Fruit fly (Drosophila melanogaster) whole organism, pupa: ENCODE results near the gene Lsd-1.

Source experiments
- CG10348 ChIP-seq: fragments of 200-800 bp; sonication (Bioruptor generic); IDR thresholded peaks from 2 replicates; pipeline ENCODE4 v1.3.6; 2022; ENCODE audit warnings: missing biosample characterization, missing genetic modification characterization
- CG12605 ChIP-seq: fragments of 200-800 bp; sonication (Bioruptor generic); IDR thresholded peaks from 2 replicates; pipeline ENCODE4 v1.3.6; 2022; ENCODE audit warnings: missing biosample characterization, missing genetic modification characterization
- CG13204 ChIP-seq: fragments of 200-800 bp; sonication (Bioruptor generic); optimal IDR thresholded peaks from 2 replicates; lab custom pipeline; 2018; ENCODE audit warnings: missing biosample characterization, mild to moderate bottlenecking, missing genetic modification characterization, moderate library complexity
- CG14655 ChIP-seq: fragments of 200-800 bp; sonication (Bioruptor generic); optimal IDR thresholded peaks from 3 replicates; lab custom pipeline; 2017; ENCODE audit warnings: mild to moderate bottlenecking, missing biosample characterization, missing genetic modification reagents, missing genetic modification characterization
- CG15710 ChIP-seq: fragments of 200-800 bp; sonication (Bioruptor generic); optimal IDR thresholded peaks from 2 replicates; lab custom pipeline; 2018; ENCODE audit warnings: missing biosample characterization, mild to moderate bottlenecking, missing genetic modification characterization, moderate library complexity
- CG17806 ChIP-seq: fragments of 200-800 bp; sonication (Bioruptor generic); optimal IDR thresholded peaks from 2 replicates; lab custom pipeline; 2018; ENCODE audit warnings: missing biosample characterization, mild to moderate bottlenecking, missing genetic modification characterization, moderate library complexity
- CG32121 ChIP-seq: fragments of 200-800 bp; sonication (Bioruptor generic); IDR thresholded peaks from 2 replicates; pipeline ENCODE4 v1.3.6; 2022; ENCODE audit warnings: missing biosample characterization, missing genetic modification characterization
- CG34367 ChIP-seq: fragments of 200-800 bp; sonication (Bioruptor generic); optimal IDR thresholded peaks from 2 replicates; lab custom pipeline; 2018; ENCODE audit warnings: missing biosample characterization, mild to moderate bottlenecking, missing genetic modification characterization
- CG4496 ChIP-seq: fragments of 200-800 bp; sonication (Bioruptor generic); IDR thresholded peaks from 3 replicates; pipeline ENCODE4 v1.3.6; 2022; ENCODE audit warnings: missing biosample characterization, missing genetic modification characterization
- CG8159 ChIP-seq: fragments of 200-800 bp; sonication (Bioruptor generic); optimal IDR thresholded peaks from 3 replicates; lab custom pipeline; 2018; ENCODE audit warnings: missing biosample characterization, mild to moderate bottlenecking, missing genetic modification characterization, moderate library complexity
- CG8301 ChIP-seq: fragments of 200-800 bp; sonication (Bioruptor generic); optimal IDR thresholded peaks from 2 replicates; lab custom pipeline; 2018; ENCODE audit warnings: missing biosample characterization, mild to moderate bottlenecking, missing genetic modification characterization
- CG9948 ChIP-seq: fragments of 200-800 bp; sonication (Bioruptor generic); optimal IDR thresholded peaks from 2 replicates; lab custom pipeline; 2018; ENCODE audit warnings: missing biosample characterization, mild to moderate bottlenecking, missing genetic modification characterization, moderate library complexity
- D1 ChIP-seq: fragments of 200-800 bp; sonication (Bioruptor generic); optimal IDR thresholded peaks from 2 replicates; lab custom pipeline; 2018; ENCODE audit warnings: missing biosample characterization, mild to moderate bottlenecking, missing genetic modification characterization, moderate library complexity
- EcR ChIP-seq: fragments of 200-800 bp; sonication (Bioruptor generic); optimal IDR thresholded peaks from 3 replicates; lab custom pipeline; 2019; ENCODE audit warnings: missing biosample characterization, missing genetic modification characterization, mild to moderate bottlenecking, moderate library complexity, missing genetic modification reagents
- Ets98B ChIP-seq: fragments of 200-800 bp; sonication (Bioruptor generic); IDR thresholded peaks from 2 replicates; pipeline ENCODE4 v1.3.6; 2022; ENCODE audit warnings: missing biosample characterization, missing genetic modification characterization
- Pif1A ChIP-seq: fragments of 200-800 bp; sonication (Bioruptor generic); optimal IDR thresholded peaks from 3 replicates; lab custom pipeline; 2016; ENCODE audit warnings: missing biosample characterization, missing genetic modification characterization
- Pif1B ChIP-seq: fragments of 200-800 bp; sonication (Bioruptor generic); optimal IDR thresholded peaks from 3 replicates; lab custom pipeline; 2016; ENCODE audit warnings: missing biosample characterization, missing genetic modification characterization
- Snoo ChIP-seq: fragments of 200-800 bp; sonication (Bioruptor generic); optimal IDR thresholded peaks from 3 replicates; lab custom pipeline; 2017; ENCODE audit warnings: missing biosample characterization, mild to moderate bottlenecking, missing genetic modification characterization, inconsistent platforms
- fd96Ca ChIP-seq: fragments of 200-800 bp; sonication (Bioruptor generic); IDR thresholded peaks from 3 replicates; pipeline ENCODE4 v1.3.6; 2022; ENCODE audit warnings: missing biosample characterization, missing genetic modification characterization
- gl ChIP-seq: fragments of 200-800 bp; sonication (Bioruptor generic); optimal IDR thresholded peaks from 2 replicates; lab custom pipeline; 2018; ENCODE audit warnings: missing biosample characterization, mild to moderate bottlenecking, missing genetic modification characterization
- rn ChIP-seq: fragments of 200-800 bp; sonication (Bioruptor generic); IDR thresholded peaks from 2 replicates; pipeline ENCODE4 v1.3.6; 2022; ENCODE audit warnings: missing biosample characterization, missing genetic modification characterization

Gene Lsd-1

dm6 chr3R:23726740-23727139 is 36.9 kb upstream of the Lsd-1 start:
- TF ChIP-seq CG10348 (GFP tag; lab: Robert Waterston, UW): no peak
- peak; percentile 63 for TF ChIP-seq Pif1A (GFP tag; lab: Kevin White, UChicago)
- peak; percentile 45 for TF ChIP-seq Pif1B (GFP tag; lab: Kevin White, UChicago)
- TF ChIP-seq CG8159 (tag; lab: Kevin White, UChicago): peak; percentile 69
- TF ChIP-seq CG13204 (GFP tag; lab: Kevin White, UChicago): no peak
- TF ChIP-seq CG9948: peak; percentile 63
- TF ChIP-seq CG4496 (GFP tag; lab: Robert Waterston, UW): peak; percentile 83
- TF ChIP-seq CG8301 (tag; lab: Kevin White, UChicago): peak; percentile 70
- peak; percentile 84 for TF ChIP-seq CG32121 (GFP tag; lab: Robert Waterston, UW)
- TF ChIP-seq rn: peak; percentile 33; the same call in 1 of the 2 replicates
- peak; percentile 75 for TF ChIP-seq Ets98B (GFP tag; lab: Robert Waterston, UW)
- no peak for TF ChIP-seq D1 (tag; lab: Kevin White, UChicago)
- peak; percentile 60 for TF ChIP-seq CG15710 (tag; lab: Kevin White, UChicago)
- TF ChIP-seq EcR (GFP tag; lab: Kevin White, UChicago): no peak
- TF ChIP-seq fd96Ca (GFP tag; lab: Robert Waterston, UW): 0 out of 3 replicates have a peak, but pooled peaks have one; percentile 50
- peak; percentile 27 for TF ChIP-seq CG34367
- peak; percentile 67 for TF ChIP-seq CG14655 (GFP tag; lab: Kevin White, UChicago)
- peak; percentile 34 for TF ChIP-seq CG17806 (tag; lab: Kevin White, UChicago)
- TF ChIP-seq Snoo (tag; lab: Kevin White, UChicago): peak; percentile 40
- no peak for TF ChIP-seq gl
- TF ChIP-seq CG12605 (GFP tag; lab: Robert Waterston, UW): peak; percentile 67

DNA sequence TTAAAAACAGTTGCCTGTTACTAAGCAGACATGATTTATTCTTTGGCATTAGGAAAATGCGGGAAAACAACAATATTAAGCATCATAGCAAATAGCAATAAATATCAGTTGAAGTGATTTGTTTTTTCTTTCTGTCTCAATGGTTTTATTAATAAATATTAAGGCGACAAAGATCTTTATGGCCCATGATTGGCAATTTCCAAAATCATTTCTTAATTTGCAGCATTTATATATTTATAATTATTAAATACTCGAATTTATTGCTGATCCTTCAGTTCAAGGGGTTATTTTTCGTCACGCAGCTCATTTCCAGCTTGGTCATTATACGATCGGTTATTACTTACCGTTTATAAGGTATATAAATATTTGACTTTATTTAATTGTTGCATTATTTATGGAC is 36.0 kb upstream of the Lsd-1 start:
- TF ChIP-seq D1 (tag; lab: Kevin White, UChicago): no peak
- no peak for TF ChIP-seq CG12605 (GFP tag; lab: Robert Waterston, UW)
- TF ChIP-seq CG8301 (tag; lab: Kevin White, UChicago): no peak
- no peak for TF ChIP-seq CG14655 (GFP tag; lab: Kevin White, UChicago)
- TF ChIP-seq CG10348 (GFP tag; lab: Robert Waterston, UW): no peak

- TF ChIP-seq CG4496 (GFP tag; lab: Robert Waterston, UW) (peak; percentile 76; the same call in 2 of the 3 replicates), CG8159 (tag; lab: Kevin White, UChicago) (peak; percentile 49), Ets98B (GFP tag; lab: Robert Waterston, UW) (peak; percentile 71; the same call in 1 of the 2 replicates), gl (peak; percentile 62), EcR (GFP tag; lab: Kevin White, UChicago) (no peak), CG13204 (GFP tag; lab: Kevin White, UChicago) (peak; percentile 62), rn (no peak), CG14655 (GFP tag; lab: Kevin White, UChicago) (peak; percentile 23), Snoo (tag; lab: Kevin White, UChicago) (no peak), CG15710 (tag; lab: Kevin White, UChicago) (peak; percentile 52), D1 (tag; lab: Kevin White, UChicago) (no peak), fd96Ca (GFP tag; lab: Robert Waterston, UW) (0 out of 3 replicates have a peak, but pooled peaks have one; percentile 25), CG8301 (tag; lab: Kevin White, UChicago) (no peak), CG10348 (GFP tag; lab: Robert Waterston, UW) (no peak), CG17806 (tag; lab: Kevin White, UChicago) (no peak), Pif1A (GFP tag; lab: Kevin White, UChicago) (peak; percentile 57), CG9948 (peak; percentile 7), CG34367 (no peak), CG12605 (GFP tag; lab: Robert Waterston, UW) (peak; percentile 85), Pif1B (GFP tag; lab: Kevin White, UChicago) (peak; percentile 44), CG32121 (GFP tag; lab: Robert Waterston, UW) (peak; percentile 28; the same call in 1 of the 2 replicates)
These were observed 35.6 kb upstream of the Lsd-1 start for dm6 chr3R:23728086-23728485.

DNA sequence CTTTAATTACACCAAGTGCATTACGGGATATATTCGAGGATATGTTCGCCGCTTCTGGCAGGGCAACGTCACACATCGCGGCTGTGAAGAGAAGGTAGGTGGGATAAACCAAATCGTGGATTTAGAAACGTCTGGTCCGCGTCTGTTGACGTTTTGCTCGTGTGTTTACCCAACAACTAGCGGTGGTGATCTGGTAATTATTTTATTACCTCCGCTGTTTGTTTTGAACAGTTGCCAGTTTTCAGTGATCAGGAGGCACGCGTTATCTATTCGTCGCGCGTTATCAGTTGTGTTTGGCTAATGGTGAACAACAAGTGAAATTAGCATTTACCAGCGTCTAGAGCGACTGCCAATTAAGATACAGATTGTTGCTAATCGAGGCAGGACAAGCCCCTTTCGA is 34.6 kb upstream of the Lsd-1 start:
- TF ChIP-seq Pif1A (GFP tag; lab: Kevin White, UChicago): no peak
- no peak for TF ChIP-seq Snoo (tag; lab: Kevin White, UChicago)
- TF ChIP-seq EcR (GFP tag; lab: Kevin White, UChicago): no peak
- no peak for TF ChIP-seq CG15710 (tag; lab: Kevin White, UChicago)
- TF ChIP-seq gl: no peak
- no peak for TF ChIP-seq CG17806 (tag; lab: Kevin White, UChicago)
- TF ChIP-seq Pif1B (GFP tag; lab: Kevin White, UChicago): no peak
- TF ChIP-seq CG32121 (GFP tag; lab: Robert Waterston, UW): no peak
- TF ChIP-seq CG4496 (GFP tag; lab: Robert Waterston, UW): no peak
- TF ChIP-seq D1 (tag; lab: Kevin White, UChicago): no peak
- TF ChIP-seq CG13204 (GFP tag; lab: Kevin White, UChicago): no peak
- TF ChIP-seq rn: no peak
- no peak for TF ChIP-seq CG12605 (GFP tag; lab: Robert Waterston, UW)
- no peak for TF ChIP-seq CG34367
- TF ChIP-seq Ets98B (GFP tag; lab: Robert Waterston, UW): no peak
- no peak for TF ChIP-seq CG14655 (GFP tag; lab: Kevin White, UChicago)

dm6 chr3R:23729632-23730471 is 33.8 kb upstream of the Lsd-1 start:
- TF ChIP-seq Ets98B (GFP tag; lab: Robert Waterston, UW) (peak; percentile 61), CG32121 (GFP tag; lab: Robert Waterston, UW) (peak; percentile 57), Pif1B (GFP tag; lab: Kevin White, UChicago) (no peak), rn (no peak), CG17806 (tag; lab: Kevin White, UChicago) (no peak), gl (peak; percentile 38), CG8159 (tag; lab: Kevin White, UChicago) (peak; percentile 21), Snoo (tag; lab: Kevin White, UChicago) (peak; percentile 40), D1 (tag; lab: Kevin White, UChicago) (no peak), CG13204 (GFP tag; lab: Kevin White, UChicago) (peak; percentile 54), Pif1A (GFP tag; lab: Kevin White, UChicago) (no peak), CG12605 (GFP tag; lab: Robert Waterston, UW) (peak; percentile 62), fd96Ca (GFP tag; lab: Robert Waterston, UW) (peak; percentile 51; the same call in 2 of the 3 replicates), CG8301 (tag; lab: Kevin White, UChicago) (peak; percentile 39), CG9948 (no peak), EcR (GFP tag; lab: Kevin White, UChicago) (peak; percentile 54), CG34367 (no peak), CG15710 (tag; lab: Kevin White, UChicago) (peak; percentile 6), CG14655 (GFP tag; lab: Kevin White, UChicago) (peak; percentile 45), CG10348 (GFP tag; lab: Robert Waterston, UW) (no peak), CG4496 (GFP tag; lab: Robert Waterston, UW) (peak; percentile 84)
